Fruit fly (Drosophila melanogaster): ENCODE results near the gene CG9356.

- TF ChIP-seq CG6854 (GFP tag; optimal IDR thresholded peaks at IDR 0.05) = no peak
- no peak for TF ChIP-seq vri (GFP tag; optimal IDR thresholded peaks at IDR 0.05)
- TF ChIP-seq CG6276 (GFP tag; optimal IDR thresholded peaks at IDR 0.05) = no peak
- no peak for TF ChIP-seq eg (GFP tag; IDR thresholded peaks at IDR 0.05)
- TF ChIP-seq CG8632 (GFP tag; optimal IDR thresholded peaks at IDR 0.05) = no peak
- TF ChIP-seq OdsH (GFP tag; optimal IDR thresholded peaks at IDR 0.05) = no peak
- TF ChIP-seq CG3032 (tag; optimal IDR thresholded peaks at IDR 0.05) = no peak
- no peak for TF ChIP-seq Gug (GFP tag; IDR thresholded peaks at IDR 0.05)
- TF ChIP-seq Blimp-1 (GFP tag; optimal IDR thresholded peaks at IDR 0.05) = no peak
- no peak for TF ChIP-seq CG3919 (GFP tag; optimal IDR thresholded peaks at IDR 0.05)
- no peak for TF ChIP-seq dac (GFP tag; optimal IDR thresholded peaks at IDR 0.05)
These were observed 44.7 kb downstream of the CG9356 start for dm6 chr3R:9359393-9359792.

Measured in whole organism, prepupa.